Worm (Caenorhabditis elegans) whole organism, young adult: Measurements from ENCODE around the gene cwp-3.

Experiments
- C06A6.2 ChIP-seq: fragments of 200-800 bp; sonication (Bioruptor generic); conservative IDR thresholded peaks from 2 replicates; pipeline ENCODE4 v1.3.6; 2022; ENCODE audit warnings: missing genetic modification characterization, missing compliant biosample characterization
- C17E4.6 ChIP-seq: fragments of 200-800 bp; sonication (Bioruptor generic); IDR thresholded peaks from 2 replicates; pipeline ENCODE4 v1.3.6; 2022; ENCODE audit warnings: missing genetic modification reagents, missing genetic modification characterization, missing compliant biosample characterization
- D2030.7 ChIP-seq: fragments of 200-800 bp; sonication (Bioruptor generic); IDR thresholded peaks from 2 replicates; pipeline ENCODE4 v1.3.6; 2022; ENCODE audit warnings: missing genetic modification reagents, missing genetic modification characterization, missing compliant biosample characterization
- F10E7.11 ChIP-seq: sonication (generic microtip); optimal IDR thresholded peaks from 2 replicates; lab custom pipeline; 2017; ENCODE audit warnings: mild to moderate bottlenecking, missing genetic modification characterization, moderate library complexity, missing compliant biosample characterization
- F33H1.4 ChIP-seq: fragments of 200-800 bp; sonication (Bioruptor generic); IDR thresholded peaks from 2 replicates; pipeline ENCODE4 v1.3.6; 2022; ENCODE audit warnings: missing genetic modification reagents, missing genetic modification characterization, missing compliant biosample characterization
- F39B2.1 ChIP-seq: fragments of 200-800 bp; sonication (Bioruptor generic); IDR thresholded peaks from 2 replicates; pipeline ENCODE4 v1.3.6; 2022; ENCODE audit warnings: missing genetic modification reagents, missing genetic modification characterization, missing compliant biosample characterization
- K11D2.4 ChIP-seq: fragments of 200-800 bp; sonication (Bioruptor generic); IDR thresholded peaks from 2 replicates; pipeline ENCODE4 v1.3.6; 2022; ENCODE audit warnings: missing genetic modification reagents, missing genetic modification characterization, missing compliant biosample characterization
- T07F8.4 ChIP-seq: sonication (generic microtip); optimal IDR thresholded peaks from 2 replicates; lab custom pipeline; 2016; ENCODE audit warnings: mild to moderate bottlenecking, missing genetic modification characterization, moderate library complexity, missing compliant biosample characterization
- T26A5.8 ChIP-seq: sonication (generic microtip); optimal IDR thresholded peaks from 2 replicates; lab custom pipeline; 2016; ENCODE audit warnings: missing genetic modification characterization, missing compliant biosample characterization
- Y56A3A.18 ChIP-seq: fragments of 200-800 bp; sonication (Bioruptor generic); IDR thresholded peaks from 2 replicates; pipeline ENCODE4 v1.3.6; 2022; ENCODE audit warnings: missing genetic modification reagents, missing genetic modification characterization, missing compliant biosample characterization
- Y67H2A.10 ChIP-seq: fragments of 200-800 bp; sonication (Bioruptor generic); conservative IDR thresholded peaks from 2 replicates; pipeline ENCODE4 v1.3.6; 2022; ENCODE audit warnings: missing genetic modification reagents, missing genetic modification characterization, missing compliant biosample characterization
- aptf-3 ChIP-seq: fragments of 200-800 bp; sonication (Bioruptor generic); IDR thresholded peaks from 2 replicates; pipeline ENCODE4 v1.3.6; 2022; ENCODE audit warnings: missing genetic modification characterization, missing compliant biosample characterization
- attf-3 ChIP-seq: fragments of 200-800 bp; sonication (Bioruptor generic); conservative IDR thresholded peaks from 2 replicates; pipeline ENCODE4 v1.3.6; 2022; ENCODE audit warnings: missing genetic modification reagents, missing genetic modification characterization, missing compliant biosample characterization
- bed-2 ChIP-seq: fragments of 200-800 bp; sonication (Bioruptor generic); IDR thresholded peaks from 2 replicates; pipeline ENCODE4 v1.3.6; 2022; ENCODE audit warnings: missing genetic modification reagents, missing genetic modification characterization, missing compliant biosample characterization
- ccch-3 ChIP-seq: fragments of 200-800 bp; sonication (Bioruptor generic); optimal IDR thresholded peaks from 2 replicates; lab custom pipeline; 2018; ENCODE audit warnings: mild to moderate bottlenecking, missing genetic modification characterization, missing compliant biosample characterization
- ceh-40 ChIP-seq: fragments of 200-800 bp; sonication (Bioruptor generic); IDR thresholded peaks from 2 replicates; pipeline ENCODE4 v1.3.6; 2022; ENCODE audit warnings: missing genetic modification characterization, missing compliant biosample characterization
- chd-7 ChIP-seq: sonication (generic microtip); optimal IDR thresholded peaks from 2 replicates; lab custom pipeline; 2016; ENCODE audit warnings: mild to moderate bottlenecking, missing genetic modification characterization, moderate library complexity, missing compliant biosample characterization
- dpff-1 ChIP-seq: sonication (generic microtip); optimal IDR thresholded peaks from 2 replicates; lab custom pipeline; 2017; ENCODE audit warnings: mild to moderate bottlenecking, missing genetic modification characterization, missing compliant biosample characterization
- efl-1 ChIP-seq: fragments of 150-350 bp; optimal IDR thresholded peaks from 2 replicates; lab custom pipeline; 2014; ENCODE audit warnings: missing biosample characterization, missing genetic modification reagents, missing genetic modification characterization
- egrh-3 ChIP-seq: fragments of 200-800 bp; sonication (Bioruptor generic); IDR thresholded peaks from 2 replicates; pipeline ENCODE4 v1.3.6; 2022; ENCODE audit warnings: missing genetic modification reagents, missing genetic modification characterization, missing compliant biosample characterization
- ekl-4 ChIP-seq: fragments of 200-800 bp; sonication (Bioruptor generic); IDR thresholded peaks from 2 replicates; pipeline ENCODE4 v1.3.6; 2022; ENCODE audit warnings: missing genetic modification reagents, missing genetic modification characterization, missing compliant biosample characterization
- ets-4 ChIP-seq: fragments of 200-800 bp; sonication (Bioruptor generic); optimal IDR thresholded peaks from 2 replicates; lab custom pipeline; 2018; ENCODE audit warnings: mild to moderate bottlenecking, missing genetic modification characterization, missing compliant biosample characterization
- fkh-3 ChIP-seq: sonication (generic microtip); optimal IDR thresholded peaks from 2 replicates; lab custom pipeline; 2016; ENCODE audit warnings: mild to moderate bottlenecking, missing genetic modification characterization, missing compliant biosample characterization
- lin-26 ChIP-seq: fragments of 200-800 bp; sonication (Bioruptor generic); IDR thresholded peaks from 2 replicates; pipeline ENCODE4 v1.3.6; 2022; ENCODE audit warnings: missing genetic modification reagents, missing genetic modification characterization, missing compliant biosample characterization
- lin-40 ChIP-seq: sonication (generic microtip); optimal IDR thresholded peaks from 2 replicates; lab custom pipeline; 2016; ENCODE audit warnings: missing genetic modification characterization, mild to moderate bottlenecking, missing compliant biosample characterization, missing genotype, missing genetic modification reagents
- lin-54 ChIP-seq: fragments of 200-800 bp; sonication (Bioruptor generic); optimal IDR thresholded peaks from 2 replicates; lab custom pipeline; 2018; ENCODE audit warnings: mild to moderate bottlenecking, missing genetic modification characterization, missing compliant biosample characterization
- lir-1 ChIP-seq: fragments of 200-800 bp; sonication (Bioruptor generic); conservative IDR thresholded peaks from 2 replicates; pipeline ENCODE4 v1.3.6; 2022; ENCODE audit warnings: missing genetic modification reagents, missing genetic modification characterization, missing compliant biosample characterization
- lsl-1 ChIP-seq: fragments of 200-800 bp; sonication (Bioruptor generic); optimal IDR thresholded peaks from 2 replicates; lab custom pipeline; 2018; ENCODE audit warnings: mild to moderate bottlenecking, missing genetic modification characterization, moderate library complexity, missing compliant biosample characterization
- lsy-27 ChIP-seq: sonication (generic microtip); optimal IDR thresholded peaks from 2 replicates; lab custom pipeline; 2017; ENCODE audit warnings: missing genetic modification characterization, mild to moderate bottlenecking, missing compliant biosample characterization, antibody characterized with exemption, missing genotype, borderline replicate concordance; ENCODE audit not compliant: insufficient read depth
- nhr-179 ChIP-seq: sonication (generic microtip); optimal IDR thresholded peaks from 2 replicates; lab custom pipeline; 2016; ENCODE audit warnings: mild to moderate bottlenecking, missing genetic modification characterization, missing compliant biosample characterization
- nhr-90 ChIP-seq: sonication (generic microtip); optimal IDR thresholded peaks from 2 replicates; lab custom pipeline; 2016; ENCODE audit warnings: missing genotype, mild to moderate bottlenecking, missing genetic modification characterization, missing compliant biosample characterization
- rec-8 ChIP-seq, 2 experiments: sonication (generic microtip); optimal IDR thresholded peaks; 2 replicates each; lab custom pipeline; 2016; ENCODE audit warnings: mild to moderate bottlenecking in 2 of 2, missing genetic modification characterization in 2 of 2, missing genetic modification reagents in 2 of 2, missing genotype in 2 of 2, missing biosample characterization in 1 of 2, missing compliant biosample characterization in 1 of 2, moderate library complexity in 1 of 2
- sdz-38 ChIP-seq: sonication (generic microtip); optimal IDR thresholded peaks from 2 replicates; lab custom pipeline; 2016; ENCODE audit warnings: missing genotype, missing genetic modification characterization, missing compliant biosample characterization
- sea-2 ChIP-seq: fragments of 200-800 bp; sonication (Bioruptor generic); IDR thresholded peaks from 2 replicates; pipeline ENCODE4 v1.3.6; 2022; ENCODE audit warnings: missing genetic modification characterization, missing compliant biosample characterization
- snpc-1.1 ChIP-seq: sonication (generic microtip); optimal IDR thresholded peaks from 2 replicates; lab custom pipeline; 2017; ENCODE audit warnings: missing genetic modification characterization, mild to moderate bottlenecking, missing compliant biosample characterization, antibody characterized with exemption, moderate library complexity, missing genotype, missing genetic modification reagents; ENCODE audit not compliant: insufficient read depth
- snpc-1.3 ChIP-seq: sonication (generic microtip); optimal IDR thresholded peaks from 2 replicates; lab custom pipeline; 2017; ENCODE audit warnings: missing genetic modification characterization, mild to moderate bottlenecking, missing compliant biosample characterization, antibody characterized with exemption, moderate library complexity, missing genotype, missing genetic modification reagents; ENCODE audit not compliant: insufficient read depth
- somi-1 ChIP-seq: fragments of 200-800 bp; sonication (Bioruptor generic); optimal IDR thresholded peaks from 2 replicates; lab custom pipeline; 2018; ENCODE audit warnings: mild to moderate bottlenecking, missing genetic modification characterization, missing compliant biosample characterization
- sptf-2 ChIP-seq: fragments of 200-800 bp; sonication (Bioruptor generic); optimal IDR thresholded peaks from 2 replicates; lab custom pipeline; 2018; ENCODE audit warnings: mild to moderate bottlenecking, missing genetic modification characterization, missing compliant biosample characterization
- tbp1 ChIP-seq: fragments of 200-800 bp; sonication (Bioruptor generic); optimal IDR thresholded peaks from 2 replicates; lab custom pipeline; 2018; ENCODE audit warnings: mild to moderate bottlenecking, missing genetic modification characterization, missing compliant biosample characterization
- tlf-1 ChIP-seq: fragments of 200-800 bp; sonication (Bioruptor generic); optimal IDR thresholded peaks from 2 replicates; lab custom pipeline; 2018; ENCODE audit warnings: mild to moderate bottlenecking, missing genetic modification characterization, missing compliant biosample characterization
- unc-62 ChIP-seq: fragments of 150-350 bp; optimal IDR thresholded peaks from 2 replicates; lab custom pipeline; 2014; ENCODE audit warnings: missing biosample characterization, missing genetic modification reagents, missing genetic modification characterization
- xnd-1 ChIP-seq: sonication (generic microtip); optimal IDR thresholded peaks from 2 replicates; lab custom pipeline; 2016; ENCODE audit warnings: missing genotype, missing genetic modification reagents, missing genetic modification characterization, missing compliant biosample characterization
- zim-3 ChIP-seq: sonication (generic microtip); optimal IDR thresholded peaks from 2 replicates; lab custom pipeline; 2017; ENCODE audit warnings: mild to moderate bottlenecking, missing genetic modification characterization, moderate library complexity, missing compliant biosample characterization
- ztf-3 ChIP-seq: fragments of 200-800 bp; sonication (Bioruptor generic); optimal IDR thresholded peaks from 2 replicates; lab custom pipeline; 2018; ENCODE audit warnings: mild to moderate bottlenecking, missing genetic modification characterization, missing compliant biosample characterization
- ztf-6 ChIP-seq: fragments of 200-800 bp; sonication (Bioruptor generic); IDR thresholded peaks from 2 replicates; pipeline ENCODE4 v1.3.6; 2022; ENCODE audit warnings: missing genetic modification reagents, missing genetic modification characterization, missing compliant biosample characterization

Gene cwp-3

ce11 chrV:4823683-4824391 lies 18.8 kb upstream of the cwp-3 start (continued):
- TF ChIP-seq efl-1 (GFP tag; lab: Kevin White, UChicago) (no peak), lin-54 (GFP tag; lab: Kevin White, UChicago) (peak; percentile 54), Y67H2A.10 (GFP tag; lab: Robert Waterston, UW) (no peak), nhr-90 (tag; lab: Kevin White, UChicago) (no peak), somi-1 (GFP tag; lab: Kevin White, UChicago) (peak; percentile 57), D2030.7 (GFP tag; lab: Robert Waterston, UW) (no peak), C06A6.2 (GFP tag; lab: Robert Waterston, UW) (peak; percentile 46), nhr-179 (tag; lab: Kevin White, UChicago) (no peak), lir-1 (no peak), sea-2 (no peak), zim-3 (tag; lab: Kevin White, UChicago) (peak; percentile 84), C17E4.6 (GFP tag; lab: Robert Waterston, UW) (no peak), attf-3 (GFP tag; lab: Robert Waterston, UW) (no peak), lsl-1 (peak; percentile 1), aptf-3 (GFP tag; lab: Robert Waterston, UW) (peak; percentile 46; the same call in 1 of the 2 replicates), snpc-1.1 (no peak), ekl-4 (GFP tag; lab: Robert Waterston, UW) (peak; percentile 7; the same call in 1 of the 2 replicates), lin-26 (GFP tag; lab: Robert Waterston, UW) (peak; percentile 56), sdz-38 (no peak), T07F8.4 (tag; lab: Kevin White, UChicago) (peak; percentile 30), sptf-2 (GFP tag; lab: Kevin White, UChicago) (no peak), F39B2.1 (GFP tag; lab: Robert Waterston, UW) (no peak), ztf-3 (peak; percentile 75), rec-8 (tag; optimal IDR thresholded peaks at IDR 0.05; lab: Kevin White, UChicago) (peak; percentile 7 to 43), snpc-1.3 (tag; lab: Kevin White, UChicago) (no peak), ceh-40 (GFP tag; lab: Robert Waterston, UW) (0 out of 2 replicates have a peak, but pooled peaks have one; percentile 36), tlf-1 (peak; percentile 63), xnd-1 (tag; lab: Kevin White, UChicago) (peak; percentile 34), ets-4 (GFP tag; lab: Kevin White, UChicago) (no peak), T26A5.8 (peak; percentile 32), lsy-27 (tag; lab: Kevin White, UChicago) (no peak)

- TF ChIP-seq Y56A3A.18 (GFP tag; lab: Robert Waterston, UW): no peak
- TF ChIP-seq chd-7 (tag; lab: Kevin White, UChicago): no peak
- TF ChIP-seq tbp1 (GFP tag; lab: Kevin White, UChicago): peak; percentile 67
- TF ChIP-seq ccch-3 (GFP tag; lab: Kevin White, UChicago): no peak
- TF ChIP-seq xnd-1 (tag; lab: Kevin White, UChicago): peak; percentile 52
- TF ChIP-seq egrh-3: peak; percentile 26; the same call in 1 of the 2 replicates
- 0 out of 2 replicates have a peak, but pooled peaks have one; percentile 30 for TF ChIP-seq ztf-6 (GFP tag; lab: Robert Waterston, UW)
- TF ChIP-seq D2030.7 (GFP tag; lab: Robert Waterston, UW): peak; percentile 72
- no peak for TF ChIP-seq fkh-3 (tag; lab: Kevin White, UChicago)
- no peak for TF ChIP-seq dpff-1 (tag; lab: Kevin White, UChicago)
- 0 out of 2 replicates have a peak, but pooled peaks have one; percentile 42 for TF ChIP-seq ekl-4 (GFP tag; lab: Robert Waterston, UW)
- TF ChIP-seq F10E7.11 (tag; lab: Kevin White, UChicago): no peak
- TF ChIP-seq K11D2.4: peak; percentile 70
- no peak for TF ChIP-seq bed-2
- TF ChIP-seq aptf-3 (GFP tag; lab: Robert Waterston, UW): no peak
- no peak for TF ChIP-seq F39B2.1 (GFP tag; lab: Robert Waterston, UW)
- TF ChIP-seq lin-40 (tag; lab: Kevin White, UChicago): peak; percentile 69
- TF ChIP-seq unc-62 (GFP tag; lab: Kevin White, UChicago): no peak
- TF ChIP-seq lsl-1: peak; percentile 91
- TF ChIP-seq F33H1.4 (GFP tag; lab: Robert Waterston, UW): peak; percentile 96
Measured at ce11 chrV:4826710-4827380, 15.8 kb upstream of the cwp-3 start, which contains the start of the genes hsp-6 and C37H5.5. hsp-6 (minus strand) TSS chrV:4826760. C37H5.5 (plus strand) TSS chrV:4827360.
